Fruit fly (Drosophila melanogaster) whole organism: Measurements from ENCODE around the gene Vha100-4.

Experiments used
- CG8478 ChIP-seq: fragments of >200 bp; optimal IDR thresholded peaks from 2 replicates; lab custom pipeline; 2018; ENCODE audit warnings: inconsistent platforms
- Dll ChIP-seq: fragments of >200 bp; optimal IDR thresholded peaks from 2 replicates; lab custom pipeline; 2017
- EcR ChIP-seq, 2 experiments: fragments of >200 bp; optimal IDR thresholded peaks; 2 replicates each; lab custom pipeline; 2017; ENCODE audit warnings: missing biosample characterization in 2 of 2, missing genetic modification characterization in 2 of 2, missing genetic modification reagents in 2 of 2
- pan ChIP-seq: fragments of >200 bp; optimal IDR thresholded peaks from 2 replicates; lab custom pipeline; 2017
- psq ChIP-seq: fragments of >200 bp; optimal IDR thresholded peaks from 2 replicates; lab custom pipeline; 2017
- usp ChIP-seq: fragments of >200 bp; optimal IDR thresholded peaks from 2 replicates; lab custom pipeline; 2017; ENCODE audit warnings: missing biosample characterization, missing genetic modification characterization, mixed read lengths

DNA sequence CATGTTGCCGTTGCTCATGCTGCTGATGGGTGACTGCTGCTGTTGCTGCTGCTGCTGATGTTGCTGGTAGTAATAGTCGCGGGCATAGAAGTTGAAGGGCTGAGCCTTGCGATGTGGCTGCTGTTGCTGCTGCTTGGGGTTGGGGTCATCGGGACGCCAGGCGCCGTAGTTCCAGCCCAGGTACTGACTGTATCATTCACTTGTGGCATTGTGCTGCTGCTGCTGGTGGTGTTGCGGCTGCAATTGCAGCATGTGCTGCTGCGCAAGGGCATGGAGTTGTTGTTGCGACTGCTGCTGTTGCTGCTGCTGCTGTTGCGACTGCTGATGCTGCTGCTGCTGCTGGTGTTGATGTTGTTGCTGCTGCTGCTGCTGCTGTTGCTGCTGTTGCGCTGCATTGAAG, 32.8 kb upstream of the Vha100-4 start:
- no peak for TF ChIP-seq psq (lab: Kevin White, UChicago)
- no peak for TF ChIP-seq Dll (lab: Kevin White, UChicago)
- no peak for TF ChIP-seq EcR (GFP tag; optimal IDR thresholded peaks at IDR 0.05; lab: Kevin White, UChicago)
- no peak for TF ChIP-seq usp (GFP tag; lab: Kevin White, UChicago)
- TF ChIP-seq CG8478 (lab: Kevin White, UChicago) = no peak
- TF ChIP-seq pan (lab: Kevin White, UChicago) = no peak
